ENCODE assay signal across 1 fruit fly cellular context in the genomic region with DNA sequence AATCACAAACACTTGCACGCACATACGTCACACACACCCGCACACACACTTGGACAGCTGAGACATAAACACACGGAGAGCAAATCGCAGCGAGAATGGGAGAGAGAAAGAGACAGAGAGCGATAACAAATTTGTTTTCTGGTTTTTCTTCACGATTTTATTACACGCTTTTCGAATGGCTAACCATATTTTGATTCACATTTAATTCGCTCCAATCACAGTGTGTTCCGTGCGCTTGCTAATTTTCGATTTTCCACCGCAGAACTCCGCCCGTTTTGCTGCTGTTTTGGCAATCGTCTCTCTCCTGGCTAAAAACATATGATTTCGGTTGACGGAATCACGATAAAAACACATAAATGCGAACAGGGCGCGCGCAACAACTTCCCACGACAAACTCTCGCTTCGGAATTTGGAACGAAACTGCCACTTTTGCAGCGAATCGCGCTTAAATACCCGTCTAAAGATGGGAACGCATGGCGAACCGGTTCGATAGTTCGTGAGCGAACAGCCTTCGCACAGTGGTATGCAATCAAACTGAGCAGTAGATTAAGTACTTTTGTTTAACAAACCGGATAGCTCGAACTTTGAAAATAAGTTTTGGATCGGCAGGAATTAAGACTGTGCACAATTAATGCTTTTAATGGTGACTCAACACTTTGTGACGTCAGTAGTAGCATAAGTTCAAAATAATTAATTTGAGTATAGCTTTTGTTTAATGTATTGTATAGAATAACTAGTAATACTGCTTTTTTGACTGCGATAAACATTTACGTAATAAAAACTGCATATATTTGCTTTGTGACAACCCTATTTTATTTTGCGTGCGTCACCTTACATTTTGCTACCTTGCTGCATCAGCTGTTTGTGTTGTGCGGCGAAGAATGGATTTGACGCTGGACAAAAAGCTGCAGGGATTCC.
TF ChIP-seq lines count a peak whose summit lies in the region.

A gene (minus strand): TSS at position 424 of the 918 bp plus-strand sequence.
A gene (plus strand): TSS at position 856 of the 918 bp plus-strand sequence.

TF ChIP-seq in whole organism, embryonic, 481 proteins besides CTCF, POLR2A, EP300 and RAD21 (continued from another document and continues in another):
- peak; percentile 72 for TF ChIP-seq corto (GFP tag; optimal IDR thresholded peaks at IDR 0.05; lab: Kevin White, UChicago)
- TF ChIP-seq Hand (GFP tag; optimal IDR thresholded peaks at IDR 0.05; lab: Kevin White, UChicago): peak; percentile 87
- peak; percentile 94 for TF ChIP-seq mirr (GFP tag; optimal IDR thresholded peaks at IDR 0.05; lab: Kevin White, UChicago)
- TF ChIP-seq Oaz (GFP tag; IDR thresholded peaks at IDR 0.05; lab: Robert Waterston, UW): peak; percentile 94
- peak; percentile 93 for TF ChIP-seq YL-1 (GFP tag; optimal IDR thresholded peaks at IDR 0.05; lab: Kevin White, UChicago)
- peak; percentile 95 for TF ChIP-seq CG3065 (GFP tag; optimal IDR thresholded peaks at IDR 0.05; lab: Kevin White, UChicago)
- peak; percentile 96 to 98 for TF ChIP-seq crp (GFP tag; optimal IDR thresholded peaks at IDR 0.05; lab: Kevin White, UChicago)
- peak; percentile 97 for TF ChIP-seq CG7839 (tag; optimal IDR thresholded peaks at IDR 0.05; lab: Kevin White, UChicago)
- peak; percentile 93 for TF ChIP-seq salm (tag; optimal IDR thresholded peaks at IDR 0.05; lab: Kevin White, UChicago)
- TF ChIP-seq CG5180 (GFP tag; optimal IDR thresholded peaks at IDR 0.05; lab: Kevin White, UChicago): peak; percentile 83
- TF ChIP-seq CG14667 (GFP tag; IDR thresholded peaks at IDR 0.05; lab: Robert Waterston, UW): no peak; the same call in 1 of the 2 replicates
- peak; percentile 93 for TF ChIP-seq stc (GFP tag; IDR thresholded peaks at IDR 0.05; lab: Robert Waterston, UW)
- TF ChIP-seq dysf (GFP tag; IDR thresholded peaks at IDR 0.05; lab: Robert Waterston, UW): peak; percentile 95
- peak; percentile 88 for TF ChIP-seq peb (GFP tag; IDR thresholded peaks at IDR 0.05; lab: Robert Waterston, UW)
- peak; percentile 98 for TF ChIP-seq NC2α (GFP tag; optimal IDR thresholded peaks at IDR 0.05; lab: Kevin White, UChicago)
- TF ChIP-seq dmrt99B (tag; optimal IDR thresholded peaks at IDR 0.05; lab: Kevin White, UChicago): peak; percentile 97
- TF ChIP-seq Aef1 (GFP tag; IDR thresholded peaks at IDR 0.05; lab: Robert Waterston, UW): peak; percentile 94
- TF ChIP-seq Hmr (GFP tag; optimal IDR thresholded peaks at IDR 0.05; lab: Kevin White, UChicago): peak; percentile 97
- peak; percentile 89 for TF ChIP-seq CG2116 (GFP tag; optimal IDR thresholded peaks at IDR 0.05; lab: Kevin White, UChicago)
- no peak for TF ChIP-seq D (optimal IDR thresholded peaks at IDR 0.05; lab: Kevin White, UChicago)
- peak; percentile 95 for TF ChIP-seq D (GFP tag; optimal IDR thresholded peaks at IDR 0.05; lab: Kevin White, UChicago)
- TF ChIP-seq Hr39 (optimal IDR thresholded peaks at IDR 0.05; lab: Kevin White, UChicago): no peak
- peak; percentile 91 for TF ChIP-seq abd-A (tag; optimal IDR thresholded peaks at IDR 0.05; lab: Kevin White, UChicago)
- TF ChIP-seq CHES-1-like (GFP tag; optimal IDR thresholded peaks at IDR 0.05; lab: Kevin White, UChicago): peak; percentile 98
- TF ChIP-seq Xbp1 (GFP tag; optimal IDR thresholded peaks at IDR 0.05; lab: Kevin White, UChicago): peak; percentile 99
- TF ChIP-seq Blimp-1 (GFP tag; optimal IDR thresholded peaks at IDR 0.05; lab: Kevin White, UChicago): peak; percentile 93
- TF ChIP-seq bcd (GFP tag; optimal IDR thresholded peaks at IDR 0.05; lab: Kevin White, UChicago): peak; percentile 97
- peak; percentile 83 for TF ChIP-seq TFAM (GFP tag; optimal IDR thresholded peaks at IDR 0.05; lab: Kevin White, UChicago)
- TF ChIP-seq wek (GFP tag; optimal IDR thresholded peaks at IDR 0.05; lab: Kevin White, UChicago): peak; percentile 82
- peak; percentile 99 for TF ChIP-seq shn (GFP tag; optimal IDR thresholded peaks at IDR 0.05; lab: Kevin White, UChicago)
- peak; percentile 91 for TF ChIP-seq CG14050 (GFP tag; IDR thresholded peaks at IDR 0.05; lab: Robert Waterston, UW)
- TF ChIP-seq E2f1 (GFP tag; IDR thresholded peaks at IDR 0.05; lab: Robert Waterston, UW): peak; percentile 95
- peak; percentile 86 for TF ChIP-seq C15 (GFP tag; IDR thresholded peaks at IDR 0.05; lab: Robert Waterston, UW)
- peak; percentile 94 for TF ChIP-seq CG4404 (GFP tag; IDR thresholded peaks at IDR 0.05; lab: Robert Waterston, UW)
- TF ChIP-seq Xrp1 (GFP tag; IDR thresholded peaks at IDR 0.05; lab: Robert Waterston, UW): peak; percentile 96
- TF ChIP-seq CG9932 (GFP tag; IDR thresholded peaks at IDR 0.05; lab: Robert Waterston, UW): peak; percentile 97
- TF ChIP-seq sens-2 (GFP tag; IDR thresholded peaks at IDR 0.05; lab: Robert Waterston, UW): peak; percentile 84
- TF ChIP-seq twi (tag; optimal IDR thresholded peaks at IDR 0.05; lab: Kevin White, UChicago): peak; percentile 92
- TF ChIP-seq CG43689 (GFP tag; IDR thresholded peaks at IDR 0.05; lab: Robert Waterston, UW): peak; percentile 78
- peak; percentile 98 for TF ChIP-seq CG13624 (GFP tag; optimal IDR thresholded peaks at IDR 0.05; lab: Kevin White, UChicago)
- TF ChIP-seq Hr51 (GFP tag; optimal IDR thresholded peaks at IDR 0.05; lab: Kevin White, UChicago): peak; percentile 97 to 98
- TF ChIP-seq CG8478 (optimal IDR thresholded peaks at IDR 0.05; lab: Kevin White, UChicago): no peak
- TF ChIP-seq sna (GFP tag; IDR thresholded peaks at IDR 0.05; lab: Robert Waterston, UW; ENCODE audit: partially characterized antibody): peak; percentile 85
- peak; percentile 93 for TF ChIP-seq Spps (tag; optimal IDR thresholded peaks at IDR 0.05; lab: Kevin White, UChicago)
- peak; percentile 86 for TF ChIP-seq run (tag; optimal IDR thresholded peaks at IDR 0.05; lab: Kevin White, UChicago)
- TF ChIP-seq Poxn (GFP tag; IDR thresholded peaks at IDR 0.05; lab: Robert Waterston, UW): peak; percentile 84
- no peak for TF ChIP-seq pita (GFP tag; optimal IDR thresholded peaks at IDR 0.05; lab: Kevin White, UChicago)
- TF ChIP-seq CG10274 (GFP tag; optimal IDR thresholded peaks at IDR 0.05; lab: Kevin White, UChicago): peak; percentile 89
- peak; percentile 92 for TF ChIP-seq p53 (GFP tag; optimal IDR thresholded peaks at IDR 0.05; lab: Kevin White, UChicago)
- TF ChIP-seq bowl (GFP tag; IDR thresholded peaks at IDR 0.05; lab: Robert Waterston, UW): peak; percentile 74
- peak; percentile 98 for TF ChIP-seq Camta (GFP tag; optimal IDR thresholded peaks at IDR 0.05; lab: Kevin White, UChicago)
- peak; percentile 91 for TF ChIP-seq CG2202 (tag; optimal IDR thresholded peaks at IDR 0.05; lab: Kevin White, UChicago)
- TF ChIP-seq Lhr (GFP tag; optimal IDR thresholded peaks at IDR 0.05; lab: Kevin White, UChicago): peak; percentile 94
- TF ChIP-seq Pdp1 (GFP tag; optimal IDR thresholded peaks at IDR 0.05; lab: Kevin White, UChicago): peak; percentile 98 to 99
- TF ChIP-seq CG11456 (GFP tag; IDR thresholded peaks at IDR 0.05; lab: Robert Waterston, UW): peak; percentile 93; the same call in 2 of the 3 replicates
- TF ChIP-seq onecut (GFP tag; IDR thresholded peaks at IDR 0.05; lab: Robert Waterston, UW): peak; percentile 86
- TF ChIP-seq tup (GFP tag; optimal IDR thresholded peaks at IDR 0.05; lab: Kevin White, UChicago): peak; percentile 96
- no peak for TF ChIP-seq h (optimal IDR thresholded peaks at IDR 0.05; lab: Kevin White, UChicago)
- TF ChIP-seq MESR4 (GFP tag; optimal IDR thresholded peaks at IDR 0.05; lab: Kevin White, UChicago): peak; percentile 53
- peak; percentile 92 for TF ChIP-seq CG17385 (GFP tag; optimal IDR thresholded peaks at IDR 0.05; lab: Kevin White, UChicago)
- peak; percentile 77 for TF ChIP-seq CG31365 (tag; optimal IDR thresholded peaks at IDR 0.05; lab: Kevin White, UChicago)
- TF ChIP-seq CG15479 (GFP tag; optimal IDR thresholded peaks at IDR 0.05; lab: Kevin White, UChicago): peak; percentile 27
- peak; percentile 89 for TF ChIP-seq schlank (tag; optimal IDR thresholded peaks at IDR 0.05; lab: Kevin White, UChicago)
- TF ChIP-seq psq (GFP tag; optimal IDR thresholded peaks at IDR 0.05; lab: Kevin White, UChicago): peak; percentile 89
- TF ChIP-seq MTF-1 (GFP tag; optimal IDR thresholded peaks at IDR 0.05; lab: Kevin White, UChicago; ENCODE audit: borderline replicate concordance): peak; percentile 83
- peak; percentile 87; the same call in 1 of the 2 replicates for TF ChIP-seq CG10959 (GFP tag; IDR thresholded peaks at IDR 0.05; lab: Robert Waterston, UW)
- TF ChIP-seq Sry-β (GFP tag; optimal IDR thresholded peaks at IDR 0.05; lab: Kevin White, UChicago): peak; percentile 68
- TF ChIP-seq CG10979 (tag; optimal IDR thresholded peaks at IDR 0.05; lab: Kevin White, UChicago): peak; percentile 96
- peak; percentile 90 for TF ChIP-seq CG6765 (GFP tag; optimal IDR thresholded peaks at IDR 0.05; lab: Kevin White, UChicago)
- peak; percentile 92 for TF ChIP-seq CG10565 (GFP tag; optimal IDR thresholded peaks at IDR 0.05; lab: Kevin White, UChicago)
- TF ChIP-seq ase (GFP tag; IDR thresholded peaks at IDR 0.05; lab: Robert Waterston, UW): peak; percentile 94
- peak; percentile 97 for TF ChIP-seq CG30431 (GFP tag; optimal IDR thresholded peaks at IDR 0.05; lab: Kevin White, UChicago)
- peak; percentile 84 for TF ChIP-seq CG4707 (GFP tag; optimal IDR thresholded peaks at IDR 0.05; lab: Kevin White, UChicago)
- TF ChIP-seq CG15601 (tag; optimal IDR thresholded peaks at IDR 0.05; lab: Kevin White, UChicago): peak; percentile 95
- no peak for TF ChIP-seq prd (optimal IDR thresholded peaks at IDR 0.05; lab: Kevin White, UChicago)
- peak; percentile 97 for TF ChIP-seq prd (GFP tag; IDR thresholded peaks at IDR 0.05; lab: Robert Waterston, UW)
- peak; percentile 78 for TF ChIP-seq CG7271 (tag; optimal IDR thresholded peaks at IDR 0.05; lab: Kevin White, UChicago)
- peak; percentile 94 for TF ChIP-seq CG10147 (GFP tag; optimal IDR thresholded peaks at IDR 0.05; lab: Kevin White, UChicago)
- TF ChIP-seq Vsx1 (GFP tag; optimal IDR thresholded peaks at IDR 0.05; lab: Kevin White, UChicago): peak; percentile 92
- TF ChIP-seq wor (GFP tag; IDR thresholded peaks at IDR 0.05; lab: Robert Waterston, UW): peak; percentile 94
- peak; percentile 99 for TF ChIP-seq pho (GFP tag; optimal IDR thresholded peaks at IDR 0.05; lab: Kevin White, UChicago)
- peak; percentile 96 for TF ChIP-seq zen (tag; optimal IDR thresholded peaks at IDR 0.05; lab: Kevin White, UChicago)
- peak; percentile 88 for TF ChIP-seq amos (GFP tag; IDR thresholded peaks at IDR 0.05; lab: Robert Waterston, UW; ENCODE audit: partially characterized antibody)
- peak; percentile 87 for TF ChIP-seq rib (GFP tag; IDR thresholded peaks at IDR 0.05; lab: Robert Waterston, UW)
- TF ChIP-seq CG8765 (GFP tag; IDR thresholded peaks at IDR 0.05; lab: Robert Waterston, UW): peak; percentile 89
- peak; percentile 95 for TF ChIP-seq CG1603 (tag; optimal IDR thresholded peaks at IDR 0.05; lab: Kevin White, UChicago)
- peak; percentile 97 for TF ChIP-seq CG9876 (GFP tag; optimal IDR thresholded peaks at IDR 0.05; lab: Kevin White, UChicago)
- peak; percentile 75 for TF ChIP-seq CG14965 (GFP tag; optimal IDR thresholded peaks at IDR 0.05; lab: Kevin White, UChicago; ENCODE audit: borderline replicate concordance)
- TF ChIP-seq CG4282 (GFP tag; optimal IDR thresholded peaks at IDR 0.05; lab: Kevin White, UChicago): peak; percentile 98
- TF ChIP-seq NC2β (GFP tag; optimal IDR thresholded peaks at IDR 0.05; lab: Kevin White, UChicago): peak; percentile 97
- peak; percentile 95 for TF ChIP-seq luna (GFP tag; optimal IDR thresholded peaks at IDR 0.05; lab: Kevin White, UChicago)
- peak in 1 of 3 experiments; percentile 75 for TF ChIP-seq Stat92E (GFP tag; optimal IDR thresholded peaks at IDR 0.05; lab: Kevin White, UChicago)
- peak; percentile 96 for TF ChIP-seq CG1792 (GFP tag; optimal IDR thresholded peaks at IDR 0.05; lab: Kevin White, UChicago)
- TF ChIP-seq CG11093 (GFP tag; IDR thresholded peaks at IDR 0.05; lab: Robert Waterston, UW): peak; percentile 92
- peak; percentile 97 for TF ChIP-seq kay (GFP tag; optimal IDR thresholded peaks at IDR 0.05; lab: Kevin White, UChicago)
- TF ChIP-seq CG18476 (GFP tag; optimal IDR thresholded peaks at IDR 0.05; lab: Kevin White, UChicago): peak; percentile 97
- peak; percentile 99 for TF ChIP-seq jumu (GFP tag; optimal IDR thresholded peaks at IDR 0.05; lab: Kevin White, UChicago)
- peak; percentile 96 for TF ChIP-seq dm (GFP tag; optimal IDR thresholded peaks at IDR 0.05; lab: Kevin White, UChicago)
- TF ChIP-seq CG15696 (tag; optimal IDR thresholded peaks at IDR 0.05; lab: Kevin White, UChicago): peak; percentile 96
- peak; percentile 95 for TF ChIP-seq CG17359 (tag; optimal IDR thresholded peaks at IDR 0.05; lab: Kevin White, UChicago)
- TF ChIP-seq Gsc (GFP tag; IDR thresholded peaks at IDR 0.05; lab: Robert Waterston, UW): no peak; the same call in 1 of the 2 replicates
- TF ChIP-seq CG12155 (GFP tag; optimal IDR thresholded peaks at IDR 0.05; lab: Kevin White, UChicago): peak; percentile 97
- peak; percentile 75 to 95 for TF ChIP-seq Trl (optimal IDR thresholded peaks at IDR 0.05; lab: Kevin White, UChicago)
- TF ChIP-seq Trl (GFP tag; optimal IDR thresholded peaks at IDR 0.05; lab: Kevin White, UChicago): peak; percentile 98
- TF ChIP-seq Ravus (GFP tag; IDR thresholded peaks at IDR 0.05; lab: Robert Waterston, UW): peak; percentile 80
- TF ChIP-seq CG1602 (GFP tag; optimal IDR thresholded peaks at IDR 0.05; lab: Kevin White, UChicago): peak; percentile 98
- TF ChIP-seq CG10321 (GFP tag; IDR thresholded peaks at IDR 0.05; lab: Robert Waterston, UW): peak; percentile 78
- TF ChIP-seq cad (GFP tag; optimal IDR thresholded peaks at IDR 0.05; lab: Kevin White, UChicago): no peak
- TF ChIP-seq Taf1 (GFP tag; IDR thresholded peaks at IDR 0.05; lab: Robert Waterston, UW): peak; percentile 90
- peak; percentile 80; the same call in 2 of the 3 replicates for TF ChIP-seq vnd (GFP tag; IDR thresholded peaks at IDR 0.05; lab: Robert Waterston, UW; ENCODE audit: partially characterized antibody)
- TF ChIP-seq kni (GFP tag; optimal IDR thresholded peaks at IDR 0.05; lab: Kevin White, UChicago): peak; percentile 92
- TF ChIP-seq CG10209 (GFP tag; optimal IDR thresholded peaks at IDR 0.05; lab: Kevin White, UChicago): peak; percentile 97
- no peak for TF ChIP-seq Doc2 (GFP tag; IDR thresholded peaks at IDR 0.05; lab: Robert Waterston, UW)
- peak; percentile 98 for TF ChIP-seq CG16863 (GFP tag; optimal IDR thresholded peaks at IDR 0.05; lab: Kevin White, UChicago)
- TF ChIP-seq ind (GFP tag; optimal IDR thresholded peaks at IDR 0.05; lab: Kevin White, UChicago): peak; percentile 99
- TF ChIP-seq en (GFP tag; optimal IDR thresholded peaks at IDR 0.05; lab: Kevin White, UChicago): peak; percentile 94
- peak; percentile 97 for TF ChIP-seq Mes4 (GFP tag; optimal IDR thresholded peaks at IDR 0.05; lab: Kevin White, UChicago)
- TF ChIP-seq nau (GFP tag; optimal IDR thresholded peaks at IDR 0.05; lab: Kevin White, UChicago): no peak
